Fruit fly (Drosophila melanogaster): ENCODE results near the gene Vha26.
A peak's percentile ranks its signal among the peaks of the same experiment; 100 is the strongest.

Vha26 gene

dm6 chr3R:5600361-5601043 is 8.9 kb downstream of the Vha26 start (continued):
- TF ChIP-seq sqz (GFP tag; optimal IDR thresholded peaks at IDR 0.05) (peak; percentile 25), CG15514 (GFP tag; optimal IDR thresholded peaks at IDR 0.05) (peak; percentile 39), CG17912 (GFP tag; optimal IDR thresholded peaks at IDR 0.05) (peak; percentile 85), CG42726 (GFP tag; IDR thresholded peaks at IDR 0.05; ENCODE audit: partially characterized antibody) (no peak), CG10431 (GFP tag; optimal IDR thresholded peaks at IDR 0.05) (peak; percentile 89), CG7987 (GFP tag; optimal IDR thresholded peaks at IDR 0.05) (peak; percentile 60), lola (GFP tag; optimal IDR thresholded peaks at IDR 0.05) (no peak), HLHmδ (GFP tag; optimal IDR thresholded peaks at IDR 0.05) (peak; percentile 89), Mes4 (GFP tag; optimal IDR thresholded peaks at IDR 0.05) (no peak), sd (tag; optimal IDR thresholded peaks at IDR 0.05) (peak; percentile 95), bsh (GFP tag; optimal IDR thresholded peaks at IDR 0.05) (peak; percentile 11 to 23), BtbVII (GFP tag; optimal IDR thresholded peaks at IDR 0.05) (peak; percentile 15), unc-4 (GFP tag; IDR thresholded peaks at IDR 0.05; ENCODE audit: partially characterized antibody) (no peak), onecut (GFP tag; IDR thresholded peaks at IDR 0.05) (peak; percentile 16; the same call in 1 of the 2 replicates), fu2 (GFP tag; optimal IDR thresholded peaks at IDR 0.05) (no peak), PHDP (tag; optimal IDR thresholded peaks at IDR 0.05) (peak; percentile 13), Atf6 (GFP tag; IDR thresholded peaks at IDR 0.05) (no peak), Hr78 (GFP tag; optimal IDR thresholded peaks at IDR 0.05) (peak in 1 of 2 experiments; percentile 52), ftz-f1 (GFP tag; optimal IDR thresholded peaks at IDR 0.05) (peak; percentile 78), Pdp1 (GFP tag; optimal IDR thresholded peaks at IDR 0.05) (peak in 1 of 2 experiments; percentile 82), CG30431 (GFP tag; optimal IDR thresholded peaks at IDR 0.05) (no peak), mirr (GFP tag; optimal IDR thresholded peaks at IDR 0.05) (peak; percentile 75), Fer1 (GFP tag; optimal IDR thresholded peaks at IDR 0.05) (peak; percentile 42), dm (GFP tag; optimal IDR thresholded peaks at IDR 0.05) (peak; percentile 95), Fer3 (tag; optimal IDR thresholded peaks at IDR 0.05) (peak; percentile 18), CG12391 (tag; optimal IDR thresholded peaks at IDR 0.05) (peak; percentile 22), twi (tag; optimal IDR thresholded peaks at IDR 0.05) (peak; percentile 42), CG9817 (tag; optimal IDR thresholded peaks at IDR 0.05) (no peak), CG4617 (GFP tag; optimal IDR thresholded peaks at IDR 0.05; ENCODE audit: borderline replicate concordance) (no peak), Deaf1 (tag; optimal IDR thresholded peaks at IDR 0.05) (peak; percentile 100), sug (tag; optimal IDR thresholded peaks at IDR 0.05) (peak; percentile 70), Nf-YB (GFP tag; optimal IDR thresholded peaks at IDR 0.05) (peak; percentile 1), tna (GFP tag; IDR thresholded peaks at IDR 0.05; ENCODE audit: partially characterized antibody) (no peak), pros (GFP tag; optimal IDR thresholded peaks at IDR 0.05) (peak; percentile 87), kah (GFP tag; optimal IDR thresholded peaks at IDR 0.05) (peak; percentile 46), CG13894 (tag; optimal IDR thresholded peaks at IDR 0.05) (peak; percentile 77), CG30020 (tag; optimal IDR thresholded peaks at IDR 0.05) (no peak), nerfin-1 (tag; optimal IDR thresholded peaks at IDR 0.05) (peak; percentile 78), pfk (GFP tag; optimal IDR thresholded peaks at IDR 0.05) (peak; percentile 92), zen (tag; optimal IDR thresholded peaks at IDR 0.05) (no peak), stwl (tag; optimal IDR thresholded peaks at IDR 0.05) (no peak), phol (tag; optimal IDR thresholded peaks at IDR 0.05) (peak; percentile 99), CG6683 (GFP tag; optimal IDR thresholded peaks at IDR 0.05) (peak; percentile 14), cwo (GFP tag; optimal IDR thresholded peaks at IDR 0.05) (peak; percentile 48), CG7556 (GFP tag; optimal IDR thresholded peaks at IDR 0.05) (no peak), kay (GFP tag; optimal IDR thresholded peaks at IDR 0.05) (peak; percentile 37), CG3995 (GFP tag; optimal IDR thresholded peaks at IDR 0.05) (no peak)

Data from whole organism, embryonic.